Worm (Caenorhabditis elegans) whole organism, late embryonic: ENCODE data around the gene plx-2.

Experiments used
- F13H6.1 ChIP-seq: sonication (generic microtip); optimal IDR thresholded peaks from 2 replicates; lab custom pipeline; 2016; ENCODE audit warnings: missing genetic modification characterization, missing compliant biosample characterization
- ama-1 ChIP-seq: fragments of 150-350 bp; optimal IDR thresholded peaks from 2 replicates; lab custom pipeline; 2014
- ceh-22 ChIP-seq: sonication (generic microtip); optimal IDR thresholded peaks from 2 replicates; lab custom pipeline; 2017; ENCODE audit warnings: missing biosample characterization, missing genetic modification characterization
- che-1 ChIP-seq: sonication (generic microtip); optimal IDR thresholded peaks from 2 replicates; lab custom pipeline; 2016; ENCODE audit warnings: mild to moderate bottlenecking, missing genetic modification characterization, missing compliant biosample characterization
- hlh-13 ChIP-seq: fragments of 200-800 bp; sonication (Bioruptor generic); optimal IDR thresholded peaks from 2 replicates; lab custom pipeline; 2018; ENCODE audit warnings: mild to moderate bottlenecking, missing genetic modification characterization, missing compliant biosample characterization
- nfya-1 ChIP-seq: sonication (generic microtip); optimal IDR thresholded peaks from 2 replicates; lab custom pipeline; 2017; ENCODE audit warnings: missing genetic modification characterization, mild to moderate bottlenecking, missing compliant biosample characterization, antibody characterized with exemption, moderate library complexity
- nhr-11 ChIP-seq: fragments of 150-350 bp; optimal IDR thresholded peaks from 2 replicates; lab custom pipeline; 2014; ENCODE audit warnings: missing biosample characterization, missing genetic modification characterization
- odd-2 ChIP-seq: sonication (generic microtip); optimal IDR thresholded peaks from 2 replicates; lab custom pipeline; 2017; ENCODE audit warnings: antibody characterized with exemption, mild to moderate bottlenecking, missing genetic modification characterization, missing compliant biosample characterization
- sox-4 ChIP-seq: sonication (generic microtip); optimal IDR thresholded peaks from 2 replicates; lab custom pipeline; 2017; ENCODE audit warnings: mild to moderate bottlenecking, missing genetic modification characterization, inconsistent platforms, missing compliant biosample characterization
- tbx-7 ChIP-seq: sonication (generic microtip); optimal IDR thresholded peaks from 2 replicates; lab custom pipeline; 2016; ENCODE audit warnings: missing genotype, missing genetic modification characterization, missing compliant biosample characterization
- unc-86 ChIP-seq: sonication (generic microtip); optimal IDR thresholded peaks from 2 replicates; lab custom pipeline; 2016; ENCODE audit warnings: missing genetic modification characterization, missing compliant biosample characterization

ce11 chrII:14404266-14404665 is 20.4 kb downstream of the plx-2 start:
- TF ChIP-seq che-1 (tag; lab: Kevin White, UChicago) (no peak), ama-1 (lab: Kevin White, UChicago) (peak; percentile 29), hlh-13 (GFP tag; lab: Kevin White, UChicago) (no peak), F13H6.1 (no peak), odd-2 (tag; lab: Kevin White, UChicago) (no peak), ceh-22 (tag; lab: Kevin White, UChicago) (no peak), sox-4 (tag; lab: Kevin White, UChicago) (no peak), tbx-7 (no peak), unc-86 (tag; lab: Kevin White, UChicago) (no peak), nhr-11 (tag; lab: Kevin White, UChicago) (no peak), nfya-1 (tag; lab: Kevin White, UChicago) (no peak)
